Worm (Caenorhabditis elegans): ENCODE measurements around the gene str-32.
"Not testable (repeated sequence)": the region's sequence is repeated elsewhere in the genome, so short reads cannot be mapped to it uniquely, and the experiment has no call there.

The str-32 gene

ce11 chrV:4914879-4915278 lies 33.6 kb upstream of the str-32 start, which contains the start of gene H23N18.6:
H23N18.6 (minus strand) TSS chrV:4915079.
- TF ChIP-seq tbx-37 (GFP tag; conservative IDR thresholded peaks at IDR 0.05) (no peak), pes-1 (GFP tag; IDR thresholded peaks at IDR 0.05) (no peak), hnd-1 (tag; optimal IDR thresholded peaks at IDR 0.05) (no peak), ets-7 (tag; optimal IDR thresholded peaks at IDR 0.05) (no peak), hmg-4 (GFP tag; optimal IDR thresholded peaks at IDR 0.05) (no peak), aly-1 (tag; optimal IDR thresholded peaks at IDR 0.05) (no peak), ceh-36 (tag; optimal IDR thresholded peaks at IDR 0.05) (no peak), hmbx-1 (tag; optimal IDR thresholded peaks at IDR 0.05) (no peak), B0310.2 (tag; optimal IDR thresholded peaks at IDR 0.05) (no peak), tbx-11 (GFP tag; IDR thresholded peaks at IDR 0.05) (no peak), scrt-1 (GFP tag; IDR thresholded peaks at IDR 0.05) (no peak), ceh-13 (GFP tag; optimal IDR thresholded peaks at IDR 0.05) (no peak), tra-4 (tag; optimal IDR thresholded peaks at IDR 0.05) (no peak), ama-1 (optimal IDR thresholded peaks at IDR 0.05) (no peak), sea-1 (GFP tag; conservative IDR thresholded peaks at IDR 0.05) (no peak), F13C5.2 (tag; optimal IDR thresholded peaks at IDR 0.05) (no peak), flt-1 (GFP tag; IDR thresholded peaks at IDR 0.05) (no peak)

- TF ChIP-seq F13C5.2 (tag; optimal IDR thresholded peaks at IDR 0.05) (no peak), ceh-36 (tag; optimal IDR thresholded peaks at IDR 0.05) (no peak), pes-1 (GFP tag; IDR thresholded peaks at IDR 0.05) (no peak), ets-7 (tag; optimal IDR thresholded peaks at IDR 0.05) (no peak), sea-1 (GFP tag; conservative IDR thresholded peaks at IDR 0.05) (no peak)
These were observed 32.6 kb upstream of the str-32 start for ce11 chrV:4913853-4914252.

- TF ChIP-seq ceh-13 (GFP tag; optimal IDR thresholded peaks at IDR 0.05), result no peak
- TF ChIP-seq flt-1 (GFP tag; IDR thresholded peaks at IDR 0.05), result no peak
- no peak for TF ChIP-seq B0310.2 (tag; optimal IDR thresholded peaks at IDR 0.05)
These were observed 31.0 kb upstream of the str-32 start, which contains the start of gene H23N18.5 for ce11 chrV:4912313-4912712. H23N18.5 (minus strand) TSS chrV:4912381.

- TF ChIP-seq hmbx-1 (tag; optimal IDR thresholded peaks at IDR 0.05) (no peak), tra-4 (tag; optimal IDR thresholded peaks at IDR 0.05) (no peak), ceh-13 (GFP tag; optimal IDR thresholded peaks at IDR 0.05) (no peak), tbx-11 (GFP tag; IDR thresholded peaks at IDR 0.05) (no peak), ama-1 (optimal IDR thresholded peaks at IDR 0.05) (no peak), hmg-4 (GFP tag; optimal IDR thresholded peaks at IDR 0.05) (no peak), aly-1 (tag; optimal IDR thresholded peaks at IDR 0.05) (no peak), flt-1 (GFP tag; IDR thresholded peaks at IDR 0.05) (no peak), pes-1 (GFP tag; IDR thresholded peaks at IDR 0.05) (no peak), tbx-37 (GFP tag; conservative IDR thresholded peaks at IDR 0.05) (no peak), F13C5.2 (tag; optimal IDR thresholded peaks at IDR 0.05) (no peak), ets-7 (tag; optimal IDR thresholded peaks at IDR 0.05) (no peak), scrt-1 (GFP tag; IDR thresholded peaks at IDR 0.05) (no peak), hnd-1 (tag; optimal IDR thresholded peaks at IDR 0.05) (no peak), ceh-36 (tag; optimal IDR thresholded peaks at IDR 0.05) (no peak), B0310.2 (tag; optimal IDR thresholded peaks at IDR 0.05) (no peak), sea-1 (GFP tag; conservative IDR thresholded peaks at IDR 0.05) (no peak)
These were observed 27.3 kb upstream of the str-32 start, which contains the start of gene ugt-13 for ce11 chrV:4908591-4908990. ugt-13 (plus strand) TSS chrV:4908884.

ce11 chrV:4905953-4906352 lies 24.7 kb upstream of the str-32 start, which contains the start of gene ugt-14:
ugt-14 (plus strand) TSS chrV:4906253.
- TF ChIP-seq flt-1 (GFP tag; IDR thresholded peaks at IDR 0.05) (no peak), hmg-4 (GFP tag; optimal IDR thresholded peaks at IDR 0.05) (no peak)

- TF ChIP-seq aly-1 (tag; optimal IDR thresholded peaks at IDR 0.05) (no peak), flt-1 (GFP tag; IDR thresholded peaks at IDR 0.05) (no peak), hnd-1 (tag; optimal IDR thresholded peaks at IDR 0.05) (no peak), tra-4 (tag; optimal IDR thresholded peaks at IDR 0.05) (no peak), sea-1 (GFP tag; conservative IDR thresholded peaks at IDR 0.05) (no peak), tbx-11 (GFP tag; IDR thresholded peaks at IDR 0.05) (no peak), ets-7 (tag; optimal IDR thresholded peaks at IDR 0.05) (no peak), pes-1 (GFP tag; IDR thresholded peaks at IDR 0.05) (no peak), scrt-1 (GFP tag; IDR thresholded peaks at IDR 0.05) (no peak)
These were observed 22.4 kb upstream of the str-32 start, which contains the start of gene ugt-8 for ce11 chrV:4903696-4904095. ugt-8 (plus strand) TSS chrV:4903930.

ce11 chrV:4901074-4901473 lies 19.8 kb upstream of the str-32 start, which contains the start of gene ugt-67:
ugt-67 (plus strand) TSS chrV:4901374.
- TF ChIP-seq hmbx-1 (tag; optimal IDR thresholded peaks at IDR 0.05) (no peak), ceh-13 (GFP tag; optimal IDR thresholded peaks at IDR 0.05) (no peak), scrt-1 (GFP tag; IDR thresholded peaks at IDR 0.05) (no peak), hnd-1 (tag; optimal IDR thresholded peaks at IDR 0.05) (no peak), tra-4 (tag; optimal IDR thresholded peaks at IDR 0.05) (no peak), tbx-37 (GFP tag; conservative IDR thresholded peaks at IDR 0.05) (no peak), ceh-36 (tag; optimal IDR thresholded peaks at IDR 0.05) (no peak), flt-1 (GFP tag; IDR thresholded peaks at IDR 0.05) (no peak), hmg-4 (GFP tag; optimal IDR thresholded peaks at IDR 0.05) (no peak), sea-1 (GFP tag; conservative IDR thresholded peaks at IDR 0.05) (no peak), F13C5.2 (tag; optimal IDR thresholded peaks at IDR 0.05) (no peak)

- not testable (repeated sequence) for TF ChIP-seq ama-1 (optimal IDR thresholded peaks at IDR 0.05); tra-4 (tag; optimal IDR thresholded peaks at IDR 0.05); ets-7 (tag; optimal IDR thresholded peaks at IDR 0.05)
These were observed 18.7 kb upstream of the str-32 start, which contains the start of gene ugt-10 for ce11 chrV:4900020-4900419. ugt-10 (minus strand) TSS chrV:4900120.

Measured in whole organism, early embryonic.